Fruit fly (Drosophila melanogaster): Measurements from ENCODE around the gene CG34276.
"Not testable (repeated sequence)": the region's sequence is repeated elsewhere in the genome, so short reads cannot be mapped to it uniquely, and the experiment has no call there.

dm6 chr3R:15901097-15901709 lies 24.2 kb upstream of the CG34276 start:
- TF ChIP-seq psq (optimal IDR thresholded peaks at IDR 0.05); usp (GFP tag; optimal IDR thresholded peaks at IDR 0.05); EcR (GFP tag; optimal IDR thresholded peaks at IDR 0.05); pan (optimal IDR thresholded peaks at IDR 0.05): not testable (repeated sequence)

All from whole organism.